Worm (Caenorhabditis elegans) whole organism, L1 larva: ENCODE measurements around the gene tba-8.

Experiments used
- C16A3.4 ChIP-seq: fragments of 150-350 bp; optimal IDR thresholded peaks from 2 replicates; lab custom pipeline; 2014; ENCODE audit warnings: missing biosample characterization, missing genetic modification characterization
- F16B12.6 ChIP-seq: fragments of 150-350 bp; optimal IDR thresholded peaks from 2 replicates; lab custom pipeline; 2014; ENCODE audit warnings: missing biosample characterization, missing genetic modification characterization
- Y116A8C.19 ChIP-seq: sonication (generic microtip); optimal IDR thresholded peaks from 2 replicates; lab custom pipeline; 2016; ENCODE audit warnings: missing compliant biosample characterization, missing genetic modification characterization, borderline replicate concordance
- ama-1 ChIP-seq: fragments of 150-350 bp; optimal IDR thresholded peaks from 2 replicates; lab custom pipeline; 2014
- ceh-63 ChIP-seq: fragments of 200-800 bp; sonication (Bioruptor generic); optimal IDR thresholded peaks from 2 replicates; lab custom pipeline; 2018; ENCODE audit warnings: mild to moderate bottlenecking, missing genetic modification characterization, missing compliant biosample characterization
- ceh-8 ChIP-seq: fragments of 200-800 bp; sonication (Bioruptor generic); optimal IDR thresholded peaks from 2 replicates; lab custom pipeline; 2018; ENCODE audit warnings: mild to moderate bottlenecking, missing genetic modification characterization, moderate library complexity, missing compliant biosample characterization
- ceh-88 ChIP-seq: fragments of 200-800 bp; sonication (Bioruptor generic); IDR thresholded peaks from 2 replicates; pipeline ENCODE4 v1.3.6; 2022; ENCODE audit warnings: missing genetic modification characterization, missing compliant biosample characterization
- efl-1 ChIP-seq, 4 experiments: fragments of 150-350 bp; optimal IDR thresholded peaks in 3 of 4; peaks in 1 of 4; 1 replicate in 1 of 4; 2 replicates in 3 of 4; lab custom pipeline; 2014; ENCODE audit warnings: missing biosample characterization in 2 of 4, missing genetic modification characterization in 2 of 4, missing genetic modification reagents in 2 of 4
- efl-3 ChIP-seq: fragments of 200-800 bp; sonication (Bioruptor generic); optimal IDR thresholded peaks from 2 replicates; lab custom pipeline; 2018; ENCODE audit warnings: mild to moderate bottlenecking, missing genetic modification characterization, missing compliant biosample characterization
- elt-3 ChIP-seq, 6 experiments: fragments of 150-350 bp in 1 of 6; sonication (generic microtip); optimal IDR thresholded peaks; 2 replicates each; lab custom pipeline; 2017 to 2018; ENCODE audit warnings: missing biosample characterization in 6 of 6, missing genetic modification characterization in 6 of 6, inconsistent platforms in 1 of 6
- ets-5 ChIP-seq: fragments of 200-800 bp; sonication (Bioruptor generic); IDR thresholded peaks from 2 replicates; pipeline ENCODE4 v1.3.6; 2022; ENCODE audit warnings: missing genetic modification characterization, missing compliant biosample characterization
- fkh-4 ChIP-seq: sonication (generic microtip); optimal IDR thresholded peaks from 2 replicates; lab custom pipeline; 2016; ENCODE audit warnings: missing compliant biosample characterization, missing genetic modification characterization, borderline replicate concordance
- grh-1 ChIP-seq: fragments of 200-800 bp; sonication (Bioruptor generic); IDR thresholded peaks from 2 replicates; pipeline ENCODE4 v1.3.6; 2022; ENCODE audit warnings: missing genetic modification reagents, missing genetic modification characterization, missing compliant biosample characterization
- hlh-17 ChIP-seq: fragments of 200-800 bp; sonication (Bioruptor generic); optimal IDR thresholded peaks from 2 replicates; lab custom pipeline; 2018; ENCODE audit warnings: missing genetic modification characterization, mild to moderate bottlenecking, missing compliant biosample characterization, moderate library complexity, borderline replicate concordance
- isw-1 ChIP-seq: fragments of 200-800 bp; sonication (Bioruptor generic); IDR thresholded peaks from 2 replicates; pipeline ENCODE4 v1.3.6; 2022; ENCODE audit warnings: missing genetic modification characterization, missing compliant biosample characterization
- jun-1 ChIP-seq: fragments of 150-350 bp; optimal IDR thresholded peaks from 2 replicates; lab custom pipeline; 2014; ENCODE audit warnings: missing biosample characterization, missing genetic modification reagents, missing genetic modification characterization
- lin-13 ChIP-seq: fragments of 150-350 bp; optimal IDR thresholded peaks from 2 replicates; lab custom pipeline; 2014; ENCODE audit warnings: missing biosample characterization, missing genetic modification reagents, missing genetic modification characterization
- lin-14 ChIP-seq: fragments of 200-800 bp; sonication (Bioruptor generic); optimal IDR thresholded peaks from 2 replicates; lab custom pipeline; 2018; ENCODE audit warnings: mild to moderate bottlenecking, missing genetic modification characterization, moderate library complexity, missing compliant biosample characterization
- lin-15B ChIP-seq: fragments of 150-350 bp; sonication (generic microtip); optimal IDR thresholded peaks from 3 replicates; lab custom pipeline; 2014; ENCODE audit warnings: missing biosample characterization, missing genetic modification characterization
- lin-35 ChIP-seq, 2 experiments: fragments of 150-350 bp; optimal IDR thresholded peaks; 2 replicates each; lab custom pipeline; 2014; ENCODE audit warnings: missing biosample characterization in 2 of 2, missing genetic modification characterization in 2 of 2, missing genetic modification reagents in 2 of 2
- lin-39 ChIP-seq: fragments of 150-350 bp; optimal IDR thresholded peaks from 2 replicates; lab custom pipeline; 2014; ENCODE audit warnings: missing biosample characterization, missing genetic modification reagents, missing genetic modification characterization
- mdl-1 ChIP-seq, 2 experiments: fragments of 150-350 bp; optimal IDR thresholded peaks; 2 replicates each; lab custom pipeline; 2014 to 2017; ENCODE audit warnings: missing biosample characterization in 2 of 2, missing genetic modification characterization in 2 of 2, inconsistent platforms in 1 of 2
- mep-1 ChIP-seq: fragments of 150-350 bp; optimal IDR thresholded peaks from 2 replicates; lab custom pipeline; 2014; ENCODE audit warnings: missing biosample characterization, missing genetic modification characterization
- nhr-12 ChIP-seq: sonication (generic microtip); optimal IDR thresholded peaks from 2 replicates; lab custom pipeline; 2017; ENCODE audit warnings: missing biosample characterization, missing genetic modification characterization
- nhr-19 ChIP-seq: fragments of 200-800 bp; sonication (Bioruptor generic); conservative IDR thresholded peaks from 2 replicates; pipeline ENCODE4 v1.3.6; 2022; ENCODE audit warnings: missing genetic modification characterization, missing compliant biosample characterization
- nhr-237 ChIP-seq: fragments of 150-350 bp; optimal IDR thresholded peaks from 2 replicates; lab custom pipeline; 2014; ENCODE audit warnings: missing biosample characterization, missing genetic modification characterization
- nhr-47 ChIP-seq: sonication (generic microtip); optimal IDR thresholded peaks from 2 replicates; lab custom pipeline; 2016; ENCODE audit warnings: mild to moderate bottlenecking, missing genetic modification characterization, moderate library complexity, missing compliant biosample characterization
- nhr-71 ChIP-seq: sonication (generic microtip); optimal IDR thresholded peaks from 2 replicates; lab custom pipeline; 2016; ENCODE audit warnings: mild to moderate bottlenecking, missing genetic modification characterization, moderate library complexity, missing compliant biosample characterization
- nhr-76 ChIP-seq: sonication (generic microtip); optimal IDR thresholded peaks from 2 replicates; lab custom pipeline; 2017; ENCODE audit warnings: missing biosample characterization, missing genetic modification characterization
- nhr-84 ChIP-seq: sonication (generic microtip); optimal IDR thresholded peaks from 2 replicates; lab custom pipeline; 2017; ENCODE audit warnings: missing biosample characterization, missing genetic modification characterization
- pag-3 ChIP-seq: sonication (generic microtip); optimal IDR thresholded peaks from 2 replicates; lab custom pipeline; 2017; ENCODE audit warnings: missing genetic modification characterization, mild to moderate bottlenecking, missing compliant biosample characterization, antibody characterized with exemption, borderline replicate concordance; ENCODE audit not compliant: insufficient read depth
- skn-1 ChIP-seq: fragments of 150-350 bp; optimal IDR thresholded peaks from 2 replicates; lab custom pipeline; 2014; ENCODE audit warnings: missing biosample characterization, missing genetic modification characterization
- sox-4 ChIP-seq: sonication (generic microtip); optimal IDR thresholded peaks from 2 replicates; lab custom pipeline; 2016; ENCODE audit warnings: missing genetic modification characterization, missing compliant biosample characterization
- sup-37 ChIP-seq: fragments of 200-800 bp; sonication (Bioruptor generic); optimal IDR thresholded peaks from 2 replicates; lab custom pipeline; 2018; ENCODE audit warnings: mild to moderate bottlenecking, missing genetic modification characterization, missing compliant biosample characterization
- swsn-7 ChIP-seq: sonication (generic microtip); optimal IDR thresholded peaks from 2 replicates; lab custom pipeline; 2016; ENCODE audit warnings: missing genetic modification characterization, missing compliant biosample characterization
- tlp-1 ChIP-seq: fragments of 150-350 bp; optimal IDR thresholded peaks from 2 replicates; lab custom pipeline; 2014; ENCODE audit warnings: missing biosample characterization, missing genetic modification characterization
- unc-62 ChIP-seq: fragments of 150-350 bp; optimal IDR thresholded peaks from 2 replicates; lab custom pipeline; 2014; ENCODE audit warnings: missing biosample characterization, missing genetic modification reagents, missing genetic modification characterization
- unc-86 ChIP-seq: sonication (generic microtip); optimal IDR thresholded peaks from 2 replicates; lab custom pipeline; 2016; ENCODE audit warnings: missing genetic modification characterization, missing compliant biosample characterization
- unc-98 ChIP-seq: fragments of 200-800 bp; sonication (Bioruptor generic); IDR thresholded peaks from 2 replicates; pipeline ENCODE4 v1.3.6; 2022; ENCODE audit warnings: missing genetic modification characterization, missing compliant biosample characterization
- vab-15 ChIP-seq: sonication (generic microtip); optimal IDR thresholded peaks from 2 replicates; lab custom pipeline; 2017; ENCODE audit warnings: missing genotype, mild to moderate bottlenecking, missing genetic modification characterization, missing compliant biosample characterization
- zag-1 ChIP-seq: fragments of 150-350 bp; optimal IDR thresholded peaks from 2 replicates; lab custom pipeline; 2014; ENCODE audit warnings: missing biosample characterization, missing genetic modification characterization
- ztf-11 ChIP-seq, 2 experiments: sonication (generic microtip); optimal IDR thresholded peaks; 2 replicates each; lab custom pipeline; 2016 to 2017; ENCODE audit warnings: missing genetic modification characterization in 2 of 2, missing biosample characterization in 1 of 2, missing compliant biosample characterization in 1 of 2

The tba-8 gene

DNA sequence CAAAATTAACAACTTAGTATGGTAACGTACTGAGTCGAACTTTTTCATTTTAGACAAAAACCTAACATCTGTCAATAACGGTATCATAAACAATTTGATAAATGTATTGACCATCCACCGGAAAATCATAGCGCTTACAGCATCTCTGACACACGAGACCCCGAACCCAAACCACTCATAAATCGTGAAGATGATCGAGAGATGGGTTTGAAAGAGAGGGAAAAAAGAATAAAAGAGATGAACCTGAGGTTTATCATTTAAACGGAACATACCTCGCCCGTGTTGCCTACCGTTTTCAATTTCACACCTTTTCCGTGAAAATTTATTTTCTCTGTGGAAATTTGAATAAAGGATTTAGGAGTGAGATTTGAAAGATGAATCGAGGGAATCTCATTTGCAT, 31.4 kb upstream of the tba-8 start (continued):
- TF ChIP-seq nhr-84 (tag; lab: Kevin White, UChicago) (no peak), jun-1 (tag; lab: Kevin White, UChicago) (no peak), Y116A8C.19 (tag; lab: Kevin White, UChicago) (no peak), tlp-1 (tag; lab: Kevin White, UChicago) (no peak), mdl-1 (tag; optimal IDR thresholded peaks at IDR 0.05; lab: Kevin White, UChicago) (peak in 1 of 2 experiments; percentile 33), swsn-7 (no peak), ceh-88 (GFP tag; lab: Robert Waterston, UW) (no peak), elt-3 (tag; optimal IDR thresholded peaks at IDR 0.05; lab: Kevin White, UChicago) (peak in 2 of 6 experiments; percentile 12 to 60), ama-1 (lab: Kevin White, UChicago) (no peak), F16B12.6 (no peak), fkh-4 (tag; lab: Kevin White, UChicago) (no peak), C16A3.4 (tag; lab: Kevin White, UChicago) (no peak), skn-1 (no peak), lin-13 (GFP tag; lab: Kevin White, UChicago) (no peak), lin-14 (GFP tag; lab: Kevin White, UChicago) (peak; percentile 53), ceh-8 (GFP tag; lab: Kevin White, UChicago) (no peak), hlh-17 (no peak), unc-98 (GFP tag; lab: Robert Waterston, UW) (no peak)

DNA sequence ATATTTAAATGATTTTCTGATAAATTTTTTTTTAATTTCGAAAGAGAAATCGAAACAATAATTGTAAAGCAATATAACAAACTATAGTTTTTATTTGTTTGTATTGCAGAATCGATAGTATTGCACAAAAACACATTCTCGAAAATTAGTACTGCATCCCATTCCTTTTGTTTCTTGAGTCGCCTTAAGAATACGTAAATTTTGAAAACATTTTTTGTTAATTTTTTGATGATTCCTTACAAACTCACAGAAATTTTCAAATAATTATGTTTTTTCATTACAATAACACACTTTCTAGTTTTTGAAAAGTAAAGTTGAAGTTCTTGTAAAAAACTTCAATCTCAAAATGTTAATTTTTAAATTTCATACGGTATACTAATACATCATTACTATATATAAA, 28.0 kb upstream of the tba-8 start:
- TF ChIP-seq efl-1 (optimal IDR thresholded peaks at IDR 0.05; lab: Kevin White, UChicago) (no peak), efl-1 (GFP tag; optimal IDR thresholded peaks at IDR 0.05 in 1 of 2; lab: Kevin White, UChicago) (peak in 1 of 2 experiments; percentile 55), lin-15B (tag; lab: Kevin White, UChicago) (no peak)
- TF ChIP-seq, all 84 proteins: peak for 1

DNA sequence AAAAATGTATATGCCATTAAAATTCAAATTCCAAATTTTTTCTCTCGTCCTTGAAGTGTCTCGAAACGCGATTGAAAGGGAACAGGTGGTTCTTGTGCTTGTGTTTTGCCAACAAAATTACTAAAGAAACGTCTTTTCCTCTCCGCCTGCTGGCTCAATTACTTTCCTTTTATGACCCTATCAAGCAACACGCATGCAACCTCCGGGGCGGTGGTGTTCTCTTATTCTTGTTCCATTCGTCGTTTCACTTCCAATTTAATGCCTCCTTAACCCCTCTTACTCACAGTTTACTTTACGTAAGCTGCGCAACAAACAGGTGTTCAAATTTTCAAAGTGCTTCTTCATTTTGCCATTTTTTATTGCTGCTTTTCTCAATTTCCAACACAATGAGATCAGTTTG, 25.6 kb upstream of the tba-8 start:
- no peak for TF ChIP-seq lin-39 (tag; lab: Kevin White, UChicago)
- TF ChIP-seq Y116A8C.19 (tag; lab: Kevin White, UChicago): no peak
- no peak for TF ChIP-seq efl-1 (optimal IDR thresholded peaks at IDR 0.05; lab: Kevin White, UChicago)
- TF ChIP-seq efl-1 (GFP tag; optimal IDR thresholded peaks at IDR 0.05 in 1 of 2; lab: Kevin White, UChicago): peak in 1 of 2 experiments; percentile 14

DNA sequence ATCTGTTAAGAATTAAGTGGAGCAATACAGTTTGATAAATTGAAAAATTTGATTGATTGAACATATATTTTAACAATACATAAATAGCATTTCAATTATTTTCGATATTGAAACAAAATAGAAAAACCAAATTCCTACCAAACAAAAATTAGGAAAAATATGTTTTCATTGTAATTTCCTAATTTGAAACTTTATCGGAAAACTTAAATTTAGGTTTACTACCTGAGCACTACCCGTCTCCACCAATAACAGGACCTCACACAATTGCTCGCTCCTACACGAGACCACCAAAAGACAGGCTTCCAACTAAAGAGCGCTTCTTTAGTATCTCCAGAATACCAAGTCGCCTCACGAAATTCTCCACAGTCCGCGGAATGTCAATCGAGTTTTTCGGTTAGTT, 18.6 kb upstream of the tba-8 start:
- TF ChIP-seq lin-35 (GFP tag; optimal IDR thresholded peaks at IDR 0.05; lab: Kevin White, UChicago) (no peak), sup-37 (GFP tag; lab: Kevin White, UChicago) (no peak)

DNA sequence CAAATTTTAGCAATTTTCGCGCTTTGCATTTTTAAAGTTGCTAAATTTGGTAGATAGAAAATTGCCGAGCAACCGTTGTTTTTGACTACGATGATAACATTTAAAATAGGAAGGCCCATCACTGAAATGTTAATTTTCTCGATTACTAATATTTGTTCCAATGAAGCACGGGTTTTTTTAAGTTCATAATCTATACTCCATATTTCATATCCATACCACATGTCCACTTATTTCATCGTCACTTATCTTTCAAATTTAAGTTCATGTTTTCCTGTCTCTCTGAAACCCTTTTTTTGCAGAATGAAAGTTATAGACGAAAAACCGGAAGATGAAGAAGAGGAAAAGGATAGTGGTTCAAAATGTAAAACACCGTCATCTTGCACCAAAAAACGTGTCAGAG, 14.0 kb upstream of the tba-8 start, which contains the start of gene gap-2:
Gene gap-2, plus strand, starts transcription at position 301 of the 400 bp plus-strand sequence.
- no peak for TF ChIP-seq unc-62 (GFP tag; lab: Kevin White, UChicago)
- no peak for TF ChIP-seq ztf-11 (tag; optimal IDR thresholded peaks at IDR 0.05; lab: Kevin White, UChicago)
- no peak for TF ChIP-seq vab-15 (tag; lab: Kevin White, UChicago)
- TF ChIP-seq hlh-17: no peak
- TF ChIP-seq ets-5 (GFP tag; lab: Robert Waterston, UW): no peak
- TF ChIP-seq, all 84 proteins: peak for 0

DNA sequence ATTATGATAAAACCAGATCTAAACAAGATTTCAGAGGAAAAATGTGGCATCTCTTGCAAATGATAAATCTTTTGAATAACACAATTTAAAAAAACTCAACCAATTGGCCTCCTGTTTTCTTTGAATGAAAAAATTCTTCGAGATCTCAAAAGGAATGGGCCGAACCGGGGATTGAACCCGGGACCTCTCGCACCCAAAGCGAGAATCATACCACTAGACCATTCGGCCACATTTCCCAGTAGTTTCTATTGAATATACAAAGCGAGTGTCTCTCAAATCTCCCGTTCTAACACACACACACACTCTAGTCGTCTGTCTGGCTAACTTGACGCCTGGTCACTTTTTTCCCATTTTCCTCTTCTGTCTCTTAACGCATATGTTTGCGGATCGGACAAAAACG, 9.4 kb upstream of the tba-8 start:
- TF ChIP-seq nhr-76 (tag; lab: Kevin White, UChicago) (peak; percentile 4), isw-1 (GFP tag; lab: Robert Waterston, UW) (peak; percentile 23), pag-3 (tag; lab: Kevin White, UChicago) (no peak), nhr-12 (tag; lab: Kevin White, UChicago) (no peak), nhr-47 (tag; lab: Kevin White, UChicago) (peak; percentile 87), nhr-84 (tag; lab: Kevin White, UChicago) (no peak), lin-14 (GFP tag; lab: Kevin White, UChicago) (peak; percentile 60), ceh-63 (no peak), vab-15 (tag; lab: Kevin White, UChicago) (no peak), efl-3 (GFP tag; lab: Kevin White, UChicago) (peak; percentile 28), mep-1 (tag; lab: Kevin White, UChicago) (peak; percentile 75), hlh-17 (no peak), nhr-19 (GFP tag; lab: Robert Waterston, UW) (peak; percentile 70), skn-1 (peak; percentile 43), grh-1 (GFP tag; lab: Robert Waterston, UW) (no peak), sox-4 (tag; lab: Kevin White, UChicago) (no peak), nhr-71 (tag; lab: Kevin White, UChicago) (peak; percentile 75), nhr-237 (tag; lab: Kevin White, UChicago) (peak; percentile 14), unc-86 (tag; lab: Kevin White, UChicago) (peak; percentile 21), zag-1 (no peak)
